Worm (Caenorhabditis elegans) whole organism, midembryonic: Measurements from ENCODE around the gene srx-1.

Experiments used
- T22C8.4 ChIP-seq: fragments of 200-800 bp; sonication (Bioruptor generic); IDR thresholded peaks from 2 replicates; pipeline ENCODE4 v1.3.6; 2022; ENCODE audit warnings: missing genetic modification characterization, missing compliant biosample characterization
- flt-1 ChIP-seq: fragments of 200-800 bp; sonication (Bioruptor generic); IDR thresholded peaks from 2 replicates; pipeline ENCODE4 v1.3.6; 2022; ENCODE audit warnings: missing genetic modification characterization, missing compliant biosample characterization

DNA sequence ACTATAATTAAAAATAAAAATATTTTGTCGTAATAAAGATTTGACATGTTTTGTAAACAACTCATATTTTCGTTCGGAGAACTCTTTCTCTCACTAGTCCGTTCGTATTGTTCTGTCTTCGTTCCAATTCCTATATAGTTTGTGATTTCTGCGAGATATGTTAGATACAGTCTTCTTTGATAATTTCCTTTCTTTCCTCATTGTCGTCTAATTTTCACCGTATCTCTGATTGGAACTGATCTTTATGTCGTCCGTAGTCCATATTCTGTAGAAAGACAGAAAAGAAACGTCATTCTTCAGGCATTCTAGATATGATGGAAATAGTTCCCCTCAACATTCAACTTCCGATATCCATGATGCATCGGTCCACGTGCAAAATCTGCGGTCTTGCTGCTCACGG lies 41.4 kb downstream of the srx-1 start, which contains the start of gene nhr-30:
- no peak for TF ChIP-seq flt-1 (GFP tag; lab: Robert Waterston, UW)
- TF ChIP-seq T22C8.4, result no peak
